Fruit fly (Drosophila melanogaster) whole organism, embryonic: ENCODE data around the gene Slu7.
A peak's percentile ranks its signal among the peaks of the same experiment; 100 is the strongest.

Experiments used
- ATbp ChIP-seq: fragments of 200-800 bp; sonication (Bioruptor generic); optimal IDR thresholded peaks from 2 replicates; lab custom pipeline; 2017; ENCODE audit warnings: missing biosample characterization, mild to moderate bottlenecking, missing genetic modification characterization, missing genetic modification reagents
- BEAF-32 ChIP-seq: fragments of 200-800 bp; sonication (Bioruptor generic); optimal IDR thresholded peaks from 3 replicates; lab custom pipeline; 2017; ENCODE audit warnings: missing biosample characterization, missing genetic modification characterization, mild to moderate bottlenecking, moderate library complexity, missing genetic modification reagents
- Bdp1 ChIP-seq: fragments of 200-800 bp; sonication (Bioruptor generic); optimal IDR thresholded peaks from 3 replicates; lab custom pipeline; 2016; ENCODE audit warnings: missing biosample characterization, missing genetic modification characterization
- BtbVII ChIP-seq: fragments of 200-800 bp; sonication (Bioruptor generic); optimal IDR thresholded peaks from 3 replicates; lab custom pipeline; 2017; ENCODE audit warnings: missing biosample characterization, mild to moderate bottlenecking, missing genetic modification characterization
- CG12104 ChIP-seq: fragments of 200-800 bp; sonication (Bioruptor generic); optimal IDR thresholded peaks from 3 replicates; lab custom pipeline; 2016; ENCODE audit warnings: missing biosample characterization, missing genetic modification characterization
- CG12769 ChIP-seq: fragments of 200-800 bp; sonication (Bioruptor generic); optimal IDR thresholded peaks from 2 replicates; lab custom pipeline; 2019; ENCODE audit warnings: missing biosample characterization, mild to moderate bottlenecking, missing genetic modification characterization, moderate library complexity
- CG14441 ChIP-seq: fragments of 200-800 bp; sonication (Bioruptor generic); IDR thresholded peaks from 2 replicates; pipeline ENCODE4 v1.3.6; 2022; ENCODE audit warnings: missing biosample characterization, missing genetic modification characterization
- CG15269 ChIP-seq: fragments of 200-800 bp; sonication (Bioruptor generic); optimal IDR thresholded peaks from 2 replicates; lab custom pipeline; 2018; ENCODE audit warnings: missing biosample characterization, mild to moderate bottlenecking, missing genetic modification characterization, moderate library complexity
- CG17829 ChIP-seq: fragments of 200-800 bp; optimal IDR thresholded peaks from 2 replicates; lab custom pipeline; 2019; ENCODE audit warnings: missing biosample characterization, mild to moderate bottlenecking, missing genetic modification characterization, moderate library complexity
- CG2889 ChIP-seq: fragments of 200-800 bp; sonication (Bioruptor generic); IDR thresholded peaks from 3 replicates; pipeline ENCODE4 v1.3.6; 2022; ENCODE audit warnings: missing biosample characterization, missing genetic modification characterization
- CG3065 ChIP-seq: fragments of 200-800 bp; sonication (Bioruptor generic); optimal IDR thresholded peaks from 2 replicates; lab custom pipeline; 2016; ENCODE audit warnings: missing biosample characterization, missing genetic modification characterization
- CG32532 ChIP-seq: fragments of 200-800 bp; sonication (Bioruptor generic); IDR thresholded peaks from 2 replicates; pipeline ENCODE4 v1.3.6; 2022; ENCODE audit warnings: missing biosample characterization, missing genetic modification characterization
- CG3407 ChIP-seq: fragments of 200-800 bp; sonication (Bioruptor generic); optimal IDR thresholded peaks from 2 replicates; lab custom pipeline; 2018; ENCODE audit warnings: missing biosample characterization, mild to moderate bottlenecking, missing genetic modification characterization
- CG3838 ChIP-seq: fragments of 200-800 bp; sonication (Bioruptor generic); optimal IDR thresholded peaks from 3 replicates; lab custom pipeline; 2016; ENCODE audit warnings: missing biosample characterization, missing genetic modification characterization
- CG4707 ChIP-seq: fragments of 200-800 bp; sonication (Bioruptor generic); optimal IDR thresholded peaks from 2 replicates; lab custom pipeline; 2018; ENCODE audit warnings: missing biosample characterization, mild to moderate bottlenecking, missing genetic modification characterization, moderate library complexity
- CG4854 ChIP-seq: fragments of 200-800 bp; sonication (Bioruptor generic); optimal IDR thresholded peaks from 2 replicates; lab custom pipeline; 2016; ENCODE audit warnings: missing biosample characterization, missing genetic modification characterization, inconsistent platforms
- CG8478 ChIP-seq: fragments of >200 bp; optimal IDR thresholded peaks from 2 replicates; lab custom pipeline; 2018
- CG8765 ChIP-seq: fragments of 200-800 bp; sonication (Bioruptor generic); IDR thresholded peaks from 2 replicates; pipeline ENCODE4 v1.3.6; 2022; ENCODE audit warnings: missing biosample characterization, missing genetic modification characterization
- CkIIα-i1 ChIP-seq: fragments of 200-800 bp; sonication (Bioruptor generic); IDR thresholded peaks from 2 replicates; pipeline ENCODE4 v1.3.6; 2022; ENCODE audit warnings: missing biosample characterization, missing genetic modification characterization
- Dad ChIP-seq: fragments of 200-800 bp; sonication (Bioruptor generic); optimal IDR thresholded peaks from 3 replicates; lab custom pipeline; 2016; ENCODE audit warnings: missing biosample characterization, missing genetic modification characterization
- GATAe ChIP-seq: fragments of 200-800 bp; sonication (Bioruptor generic); conservative IDR thresholded peaks from 2 replicates; pipeline ENCODE4 v1.3.6; 2022; ENCODE audit warnings: missing biosample characterization, missing genetic modification characterization
- Hand ChIP-seq: fragments of 200-800 bp; sonication (Bioruptor generic); optimal IDR thresholded peaks from 2 replicates; lab custom pipeline; 2017; ENCODE audit warnings: mild to moderate bottlenecking, missing biosample characterization, missing genetic modification reagents, missing genetic modification characterization
- Mad ChIP-seq: fragments of 200-800 bp; sonication (Bioruptor generic); optimal IDR thresholded peaks from 2 replicates; lab custom pipeline; 2016; ENCODE audit warnings: missing biosample characterization, missing genetic modification characterization
- Mrtf ChIP-seq: fragments of 200-800 bp; sonication (Bioruptor generic); IDR thresholded peaks from 3 replicates; pipeline ENCODE4 v1.3.6; 2022; ENCODE audit warnings: missing biosample characterization, missing genetic modification characterization
- Myb ChIP-seq: fragments of 200-800 bp; sonication (Bioruptor generic); optimal IDR thresholded peaks from 2 replicates; lab custom pipeline; 2016; ENCODE audit warnings: missing biosample characterization, missing genetic modification characterization
- Nf-YA ChIP-seq: fragments of 200-800 bp; sonication (Bioruptor generic); IDR thresholded peaks from 2 replicates; pipeline ENCODE4 v1.3.6; 2022; ENCODE audit warnings: missing biosample characterization, missing genetic modification characterization
- Optix ChIP-seq: fragments of 200-800 bp; sonication (Bioruptor generic); IDR thresholded peaks from 3 replicates; pipeline ENCODE4 v1.3.6; 2022; ENCODE audit warnings: missing biosample characterization, missing genetic modification characterization
- PHDP ChIP-seq: fragments of 200-800 bp; sonication (Bioruptor generic); optimal IDR thresholded peaks from 3 replicates; lab custom pipeline; 2018; ENCODE audit warnings: missing biosample characterization, mild to moderate bottlenecking, missing genetic modification characterization, moderate library complexity
- Scr ChIP-seq: fragments of 200-800 bp; sonication (Bioruptor generic); IDR thresholded peaks from 2 replicates; pipeline ENCODE4 v1.3.6; 2022; ENCODE audit warnings: missing biosample characterization, missing genetic modification characterization; ENCODE audit not compliant: partially characterized antibody
- Vsx1 ChIP-seq: fragments of 200-800 bp; sonication (Bioruptor generic); optimal IDR thresholded peaks from 2 replicates; lab custom pipeline; 2017; ENCODE audit warnings: missing biosample characterization, mild to moderate bottlenecking, missing genetic modification characterization, missing genetic modification reagents
- da ChIP-seq: fragments of 200-800 bp; sonication (Bioruptor generic); optimal IDR thresholded peaks from 2 replicates; lab custom pipeline; 2016; ENCODE audit warnings: missing biosample characterization, missing genetic modification characterization
- dm ChIP-seq: fragments of 200-800 bp; sonication (Bioruptor generic); optimal IDR thresholded peaks from 3 replicates; lab custom pipeline; 2016; ENCODE audit warnings: missing biosample characterization, missing genetic modification characterization
- emc ChIP-seq: fragments of 200-800 bp; sonication (Bioruptor generic); optimal IDR thresholded peaks from 2 replicates; lab custom pipeline; 2016; ENCODE audit warnings: missing biosample characterization, missing genetic modification characterization
- esg ChIP-seq: fragments of 200-800 bp; sonication (Bioruptor generic); conservative IDR thresholded peaks from 2 replicates; pipeline ENCODE4 v1.3.6; 2022; ENCODE audit warnings: missing biosample characterization, missing genetic modification characterization
- fd3F ChIP-seq: fragments of 200-800 bp; sonication (Bioruptor generic); optimal IDR thresholded peaks from 2 replicates; lab custom pipeline; 2018; ENCODE audit warnings: missing biosample characterization, mild to moderate bottlenecking, missing genetic modification characterization, moderate library complexity
- gem ChIP-seq: fragments of 200-800 bp; sonication (Bioruptor generic); optimal IDR thresholded peaks from 2 replicates; lab custom pipeline; 2019; ENCODE audit warnings: missing biosample characterization, mild to moderate bottlenecking, missing genetic modification characterization, moderate library complexity
- grn ChIP-seq: fragments of 200-800 bp; sonication (Bioruptor generic); optimal IDR thresholded peaks from 3 replicates; lab custom pipeline; 2017; ENCODE audit warnings: missing biosample characterization, missing genetic modification characterization
- gt ChIP-seq: fragments of 200-800 bp; sonication (Bioruptor generic); IDR thresholded peaks from 2 replicates; pipeline ENCODE4 v1.3.6; 2022; ENCODE audit warnings: missing biosample characterization, missing genetic modification characterization
- her ChIP-seq: fragments of 200-800 bp; sonication (Bioruptor generic); optimal IDR thresholded peaks from 2 replicates; lab custom pipeline; 2016; ENCODE audit warnings: missing biosample characterization, missing genetic modification characterization
- hth ChIP-seq: fragments of >200 bp; optimal IDR thresholded peaks from 2 replicates; lab custom pipeline; 2017; ENCODE audit warnings: inconsistent platforms
- jumu ChIP-seq: fragments of 200-800 bp; sonication (Bioruptor generic); optimal IDR thresholded peaks from 3 replicates; lab custom pipeline; 2016; ENCODE audit warnings: missing biosample characterization, missing genetic modification characterization
- kah ChIP-seq: fragments of 200-800 bp; sonication (Bioruptor generic); optimal IDR thresholded peaks from 2 replicates; lab custom pipeline; 2018; ENCODE audit warnings: missing biosample characterization, mild to moderate bottlenecking, missing genetic modification characterization
- mam ChIP-seq: fragments of 200-800 bp; sonication (Bioruptor generic); optimal IDR thresholded peaks from 3 replicates; lab custom pipeline; 2016; ENCODE audit warnings: missing biosample characterization, missing genetic modification characterization
- pita ChIP-seq: fragments of 200-800 bp; sonication (Bioruptor generic); optimal IDR thresholded peaks from 2 replicates; lab custom pipeline; 2017; ENCODE audit warnings: missing biosample characterization, mild to moderate bottlenecking, missing genetic modification characterization
- pzg ChIP-seq: fragments of 200-800 bp; sonication (Bioruptor generic); optimal IDR thresholded peaks from 3 replicates; lab custom pipeline; 2018; ENCODE audit warnings: missing biosample characterization, mild to moderate bottlenecking, missing genetic modification characterization, moderate library complexity
- sc ChIP-seq, 3 experiments: fragments of >200 bp in 2 of 3; fragments of 200-800 bp in 1 of 3; sonication (Bioruptor generic) in 1 of 3; optimal IDR thresholded peaks; 2 replicates in 2 of 3; 3 replicates in 1 of 3; lab custom pipeline; 2017; ENCODE audit warnings: mild to moderate bottlenecking in 1 of 3, missing biosample characterization in 1 of 3, missing genetic modification characterization in 1 of 3, missing genetic modification reagents in 1 of 3
- shn ChIP-seq: fragments of 200-800 bp; sonication (Bioruptor generic); optimal IDR thresholded peaks from 3 replicates; lab custom pipeline; 2016; ENCODE audit warnings: missing biosample characterization, missing genetic modification characterization
- sim ChIP-seq: fragments of 200-800 bp; sonication (Bioruptor generic); IDR thresholded peaks from 2 replicates; pipeline ENCODE4 v1.3.6; 2022; ENCODE audit warnings: missing biosample characterization, missing genetic modification characterization
- tll ChIP-seq, 2 experiments: fragments of 200-800 bp in 1 of 2; fragments of >200 bp in 1 of 2; sonication (Bioruptor generic) in 1 of 2; optimal IDR thresholded peaks; 2 replicates each; lab custom pipeline; 2017 to 2019; ENCODE audit warnings: missing biosample characterization in 2 of 2, missing genetic modification characterization in 2 of 2, mild to moderate bottlenecking in 1 of 2, moderate library complexity in 1 of 2
- ttk ChIP-seq: fragments of 200-800 bp; sonication (Bioruptor generic); IDR thresholded peaks from 2 replicates; pipeline ENCODE4 v2.1.2; 2022; ENCODE audit warnings: missing biosample characterization, missing genetic modification characterization
- yki ChIP-seq: fragments of >200 bp; optimal IDR thresholded peaks from 3 replicates; lab custom pipeline; 2018

Slu7 gene

DNA sequence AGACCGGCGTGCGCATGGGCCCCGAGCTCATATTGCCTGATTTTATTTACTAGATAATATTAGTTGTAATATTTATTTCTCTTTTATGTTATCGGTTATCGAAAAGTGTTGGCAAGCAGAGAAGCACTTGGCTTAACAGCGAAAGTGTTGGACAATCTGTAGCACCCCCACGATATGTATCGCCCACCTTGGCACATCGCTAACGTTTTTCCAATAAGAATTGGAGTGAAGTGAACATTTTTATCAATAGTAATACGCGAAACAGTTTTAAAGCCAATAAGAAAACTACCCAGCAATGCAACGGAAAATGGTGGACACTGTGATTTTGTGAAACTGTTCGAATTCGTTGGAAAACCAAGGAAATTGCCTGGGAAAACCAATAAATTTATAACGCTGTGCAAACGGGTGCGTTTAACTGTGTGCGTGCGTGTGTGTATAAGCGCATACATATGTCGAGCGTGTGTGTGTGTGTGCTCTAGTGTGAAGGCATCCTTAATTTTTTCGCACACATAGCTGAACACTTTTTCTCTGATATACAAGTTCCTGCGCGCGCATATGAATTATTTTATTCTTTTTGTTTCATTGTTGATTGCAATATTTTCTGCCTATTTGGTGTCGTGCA is at the start of gene Slu7, which contains the start of gene Pkc98E (continued):
- TF ChIP-seq GATAe (GFP tag; lab: Robert Waterston, UW) (no peak), yki (lab: Kevin White, UChicago) (no peak), shn (GFP tag; lab: Kevin White, UChicago) (peak; percentile 66), mam (GFP tag; lab: Kevin White, UChicago) (peak; percentile 83), Hand (GFP tag; lab: Kevin White, UChicago) (no peak), sim (no peak), CG3407 (GFP tag; lab: Kevin White, UChicago) (no peak), gem (peak; percentile 18), gt (no peak), Vsx1 (no peak), BtbVII (GFP tag; lab: Kevin White, UChicago) (no peak), CG32532 (GFP tag; lab: Robert Waterston, UW) (peak; percentile 74; the same call in 1 of the 2 replicates), esg (GFP tag; lab: Robert Waterston, UW) (no peak), ATbp (GFP tag; lab: Kevin White, UChicago) (no peak), CG2889 (GFP tag; lab: Robert Waterston, UW) (peak; percentile 53; the same call in 1 of the 3 replicates), pzg (GFP tag; lab: Kevin White, UChicago) (peak; percentile 91), CkIIα-i1 (no peak), CG4707 (GFP tag; lab: Kevin White, UChicago) (no peak), CG3838 (GFP tag; lab: Kevin White, UChicago) (no peak), Mad (GFP tag; lab: Kevin White, UChicago) (peak; percentile 72), fd3F (GFP tag; lab: Kevin White, UChicago) (peak; percentile 28), Mrtf (GFP tag; lab: Robert Waterston, UW) (0 out of 3 replicates have a peak, but pooled peaks have one; percentile 55), CG4854 (GFP tag; lab: Kevin White, UChicago) (peak; percentile 62), grn (GFP tag; lab: Kevin White, UChicago) (peak; percentile 44), CG14441 (no peak), Dad (GFP tag; lab: Kevin White, UChicago) (peak; percentile 58), CG12104 (peak; percentile 9), CG3065 (no peak), CG8765 (GFP tag; lab: Robert Waterston, UW) (peak; percentile 57), sc (optimal IDR thresholded peaks at IDR 0.05; lab: Kevin White, UChicago) (no peak), sc (GFP tag; optimal IDR thresholded peaks at IDR 0.05; lab: Kevin White, UChicago) (no peak), Scr (GFP tag; lab: Robert Waterston, UW) (peak; percentile 89), Myb (GFP tag; lab: Kevin White, UChicago) (peak; percentile 43), jumu (peak; percentile 46), BEAF-32 (GFP tag; lab: Kevin White, UChicago) (peak; percentile 93), Bdp1 (GFP tag; lab: Kevin White, UChicago) (peak; percentile 60), dm (peak; percentile 63), CG15269 (peak; percentile 46), her (GFP tag; lab: Kevin White, UChicago) (peak; percentile 60), CG17829 (tag; lab: Kevin White, UChicago) (peak; percentile 51), ttk (GFP tag; lab: Robert Waterston, UW) (peak; percentile 43; the same call in 1 of the 2 replicates), Optix (no peak), Nf-YA (GFP tag; lab: Robert Waterston, UW) (no peak), pita (GFP tag; lab: Kevin White, UChicago) (no peak), tll (GFP tag; optimal IDR thresholded peaks at IDR 0.05; lab: Kevin White, UChicago) (no peak), PHDP (tag; lab: Kevin White, UChicago) (peak; percentile 32), kah (no peak), CG12769 (no peak), hth (lab: Kevin White, UChicago) (no peak), emc (peak; percentile 45), da (GFP tag; lab: Kevin White, UChicago) (peak; percentile 70), CG8478 (lab: Kevin White, UChicago) (peak; percentile 95)
